Fruit fly (Drosophila melanogaster) whole organism, wandering third instar larva: ENCODE measurements around the gene CG5828.

Source experiments
- Abd-B ChIP-seq: fragments of >200 bp; optimal IDR thresholded peaks from 2 replicates; lab custom pipeline; 2017; ENCODE audit warnings: missing biosample characterization, missing genetic modification characterization
- CG32264 ChIP-seq: fragments of 200-800 bp; sonication (Bioruptor generic); optimal IDR thresholded peaks from 2 replicates; lab custom pipeline; 2016; ENCODE audit warnings: missing biosample characterization, missing genetic modification characterization
- foxo ChIP-seq, 2 experiments: fragments of 200-800 bp; sonication (Bioruptor generic); optimal IDR thresholded peaks; 2 replicates in 1 of 2; 3 replicates in 1 of 2; lab custom pipeline; 2016 to 2017; ENCODE audit warnings: missing biosample characterization in 2 of 2, missing genetic modification characterization in 2 of 2
- pan ChIP-seq: fragments of >200 bp; optimal IDR thresholded peaks from 2 replicates; lab custom pipeline; 2017
- usp ChIP-seq: fragments of >200 bp; optimal IDR thresholded peaks from 2 replicates; lab custom pipeline; 2017; ENCODE audit warnings: missing biosample characterization, missing genetic modification characterization

dm6 chr2L:5111261-5111922 lies 17.6 kb downstream of the CG5828 start:
- TF ChIP-seq usp (no peak), foxo (GFP tag; optimal IDR thresholded peaks at IDR 0.05; lab: Kevin White, UChicago) (no peak), Abd-B (GFP tag; lab: Kevin White, UChicago) (no peak), pan (lab: Kevin White, UChicago) (no peak), CG32264 (GFP tag; lab: Kevin White, UChicago) (no peak)
